Fruit fly (Drosophila melanogaster) whole organism, embryonic: ENCODE measurements around the gene mRRF2.

Source experiments
- Asciz ChIP-seq: fragments of 200-800 bp; sonication (Bioruptor generic); optimal IDR thresholded peaks from 2 replicates; lab custom pipeline; 2017; ENCODE audit warnings: missing biosample characterization, mild to moderate bottlenecking, missing genetic modification characterization, missing genetic modification reagents
- CG10147 ChIP-seq: fragments of 200-800 bp; sonication (Bioruptor generic); optimal IDR thresholded peaks from 2 replicates; lab custom pipeline; 2019; ENCODE audit warnings: missing biosample characterization, mild to moderate bottlenecking, missing genetic modification characterization, moderate library complexity
- CG10565 ChIP-seq: fragments of 200-800 bp; sonication (Bioruptor generic); optimal IDR thresholded peaks from 3 replicates; lab custom pipeline; 2016; ENCODE audit warnings: missing biosample characterization, mild to moderate bottlenecking, missing genetic modification characterization
- CG10654 ChIP-seq: fragments of 200-800 bp; sonication (Bioruptor generic); optimal IDR thresholded peaks from 2 replicates; lab custom pipeline; 2016; ENCODE audit warnings: missing biosample characterization, missing genetic modification characterization
- CG12071 ChIP-seq: fragments of 200-800 bp; sonication (Bioruptor generic); optimal IDR thresholded peaks from 3 replicates; lab custom pipeline; 2018; ENCODE audit warnings: missing biosample characterization, mild to moderate bottlenecking, missing genetic modification characterization
- CG12155 ChIP-seq: fragments of 200-800 bp; sonication (Bioruptor generic); optimal IDR thresholded peaks from 3 replicates; lab custom pipeline; 2016; ENCODE audit warnings: missing biosample characterization, missing genetic modification characterization
- CG13775 ChIP-seq: fragments of 200-800 bp; sonication (Bioruptor generic); optimal IDR thresholded peaks from 3 replicates; lab custom pipeline; 2017; ENCODE audit warnings: missing biosample characterization, mild to moderate bottlenecking, missing genetic modification characterization
- CG14441 ChIP-seq: fragments of 200-800 bp; sonication (Bioruptor generic); IDR thresholded peaks from 2 replicates; pipeline ENCODE4 v1.3.6; 2022; ENCODE audit warnings: missing biosample characterization, missing genetic modification characterization
- CG14667 ChIP-seq: fragments of 200-800 bp; sonication (Bioruptor generic); IDR thresholded peaks from 2 replicates; pipeline ENCODE4 v1.3.6; 2022; ENCODE audit warnings: missing biosample characterization, missing genetic modification characterization
- CG15011 ChIP-seq: fragments of 200-800 bp; sonication (Bioruptor generic); optimal IDR thresholded peaks from 3 replicates; lab custom pipeline; 2018; ENCODE audit warnings: missing biosample characterization, mild to moderate bottlenecking, missing genetic modification characterization
- CG16813 ChIP-seq: fragments of 200-800 bp; sonication (Bioruptor generic); IDR thresholded peaks from 3 replicates; pipeline ENCODE4 v1.3.6; 2022; ENCODE audit warnings: missing biosample characterization, missing genetic modification characterization; ENCODE audit not compliant: partially characterized antibody
- CG18599 ChIP-seq: fragments of 200-800 bp; sonication (Bioruptor generic); optimal IDR thresholded peaks from 3 replicates; lab custom pipeline; 2017; ENCODE audit warnings: missing biosample characterization, missing genetic modification characterization, mild to moderate bottlenecking, moderate library complexity, missing genetic modification reagents
- CG2116 ChIP-seq: fragments of 200-800 bp; sonication (Bioruptor generic); optimal IDR thresholded peaks from 3 replicates; lab custom pipeline; 2018; ENCODE audit warnings: missing biosample characterization, mild to moderate bottlenecking, missing genetic modification characterization
- CG33557 ChIP-seq: fragments of 200-800 bp; sonication (Bioruptor generic); optimal IDR thresholded peaks from 2 replicates; lab custom pipeline; 2019; ENCODE audit warnings: missing biosample characterization, mild to moderate bottlenecking, missing genetic modification characterization, moderate library complexity
- CG34422 ChIP-seq: fragments of 200-800 bp; sonication (Bioruptor generic); IDR thresholded peaks from 3 replicates; pipeline ENCODE4 v1.3.6; 2022; ENCODE audit warnings: missing biosample characterization, missing genetic modification characterization
- CG3838 ChIP-seq: fragments of 200-800 bp; sonication (Bioruptor generic); optimal IDR thresholded peaks from 3 replicates; lab custom pipeline; 2016; ENCODE audit warnings: missing biosample characterization, missing genetic modification characterization
- CG43689 ChIP-seq: fragments of 200-800 bp; sonication (Bioruptor generic); IDR thresholded peaks from 2 replicates; pipeline ENCODE4 v1.3.6; 2022; ENCODE audit warnings: missing biosample characterization, missing genetic modification characterization
- CG6654 ChIP-seq: fragments of 200-800 bp; sonication (Bioruptor generic); optimal IDR thresholded peaks from 2 replicates; lab custom pipeline; 2017; ENCODE audit warnings: missing biosample characterization, mild to moderate bottlenecking, missing genetic modification characterization
- CG8281 ChIP-seq: fragments of 200-800 bp; sonication (Bioruptor generic); optimal IDR thresholded peaks from 2 replicates; lab custom pipeline; 2018; ENCODE audit warnings: missing biosample characterization, mild to moderate bottlenecking, missing genetic modification characterization, moderate library complexity
- CTCF ChIP-seq: fragments of 200-800 bp; sonication (Bioruptor generic); optimal IDR thresholded peaks from 2 replicates; lab custom pipeline; 2017; ENCODE audit warnings: missing biosample characterization, mild to moderate bottlenecking, missing genetic modification characterization, moderate library complexity
- CrebB ChIP-seq: fragments of 200-800 bp; sonication (Bioruptor generic); optimal IDR thresholded peaks from 3 replicates; lab custom pipeline; 2018; ENCODE audit warnings: missing biosample characterization, mild to moderate bottlenecking, missing genetic modification characterization
- Deaf1 ChIP-seq: fragments of 200-800 bp; optimal IDR thresholded peaks from 3 replicates; lab custom pipeline; 2019; ENCODE audit warnings: missing biosample characterization, mild to moderate bottlenecking, missing genetic modification characterization, moderate library complexity
- Dfd ChIP-seq, 2 experiments: fragments of >200 bp; optimal IDR thresholded peaks; 2 replicates each; lab custom pipeline; 2017; ENCODE audit warnings: missing biosample characterization in 2 of 2, missing genetic modification characterization in 2 of 2
- Dip3 ChIP-seq: fragments of 200-800 bp; sonication (Bioruptor generic); optimal IDR thresholded peaks from 3 replicates; lab custom pipeline; 2016; ENCODE audit warnings: missing biosample characterization, missing genetic modification characterization
- E2f2 ChIP-seq: fragments of 200-800 bp; sonication (Bioruptor generic); IDR thresholded peaks from 2 replicates; pipeline ENCODE4 v1.3.6; 2022; ENCODE audit warnings: missing biosample characterization, missing genetic modification characterization
- Elba2 ChIP-seq: fragments of 200-800 bp; sonication (Bioruptor generic); optimal IDR thresholded peaks from 3 replicates; lab custom pipeline; 2016; ENCODE audit warnings: missing biosample characterization, missing genetic modification characterization
- HHEX ChIP-seq: fragments of 200-800 bp; sonication (Bioruptor generic); optimal IDR thresholded peaks from 3 replicates; lab custom pipeline; 2017; ENCODE audit warnings: missing biosample characterization, mild to moderate bottlenecking, missing genetic modification characterization, missing genetic modification reagents
- MBD-R2 ChIP-seq: fragments of 200-800 bp; sonication (Bioruptor generic); IDR thresholded peaks from 2 replicates; pipeline ENCODE4 v1.3.6; 2022; ENCODE audit warnings: missing biosample characterization, missing genetic modification characterization
- MESR4 ChIP-seq: fragments of 200-800 bp; sonication (Bioruptor generic); optimal IDR thresholded peaks from 2 replicates; lab custom pipeline; 2018; ENCODE audit warnings: missing biosample characterization, mild to moderate bottlenecking, missing genetic modification characterization, moderate library complexity
- MTF-1 ChIP-seq: fragments of 200-800 bp; sonication (Bioruptor generic); optimal IDR thresholded peaks from 2 replicates; lab custom pipeline; 2018; ENCODE audit warnings: missing biosample characterization, mild to moderate bottlenecking, missing genetic modification characterization, borderline replicate concordance
- Max ChIP-seq: fragments of 200-800 bp; sonication (Bioruptor generic); optimal IDR thresholded peaks from 2 replicates; lab custom pipeline; 2016; ENCODE audit warnings: missing biosample characterization, mild to moderate bottlenecking, missing genetic modification characterization
- Med ChIP-seq: fragments of 200-800 bp; sonication (Bioruptor generic); peaks from one replicate; lab custom pipeline; 2016; ENCODE audit warnings: missing biosample characterization, missing genetic modification characterization, mild to moderate bottlenecking, inconsistent platforms, moderate library complexity
- Meics ChIP-seq: fragments of 200-800 bp; sonication (Bioruptor generic); optimal IDR thresholded peaks from 2 replicates; lab custom pipeline; 2017; ENCODE audit warnings: missing biosample characterization, mild to moderate bottlenecking, missing genetic modification characterization
- Myb ChIP-seq: fragments of 200-800 bp; sonication (Bioruptor generic); optimal IDR thresholded peaks from 2 replicates; lab custom pipeline; 2016; ENCODE audit warnings: missing biosample characterization, missing genetic modification characterization
- NC2α ChIP-seq: fragments of 200-800 bp; sonication (Bioruptor generic); optimal IDR thresholded peaks from 2 replicates; lab custom pipeline; 2016; ENCODE audit warnings: missing biosample characterization, missing genetic modification characterization
- NFAT ChIP-seq: fragments of 200-800 bp; sonication (Bioruptor generic); IDR thresholded peaks from 2 replicates; pipeline ENCODE4 v1.3.6; 2022; ENCODE audit warnings: missing biosample characterization, missing genetic modification characterization
- Nf-YB ChIP-seq: fragments of 200-800 bp; sonication (Bioruptor generic); optimal IDR thresholded peaks from 3 replicates; lab custom pipeline; 2019; ENCODE audit warnings: missing biosample characterization, mild to moderate bottlenecking, missing genetic modification characterization, moderate library complexity
- ac ChIP-seq: fragments of 200-800 bp; sonication (Bioruptor generic); optimal IDR thresholded peaks from 3 replicates; lab custom pipeline; 2017; ENCODE audit warnings: missing biosample characterization, mild to moderate bottlenecking, missing genetic modification characterization
- amos ChIP-seq: fragments of 200-800 bp; sonication (Bioruptor generic); IDR thresholded peaks from 2 replicates; pipeline ENCODE4 v1.3.6; 2022; ENCODE audit warnings: missing biosample characterization, missing genetic modification characterization; ENCODE audit not compliant: partially characterized antibody
- chn ChIP-seq: fragments of 200-800 bp; sonication (Bioruptor generic); optimal IDR thresholded peaks from 2 replicates; lab custom pipeline; 2016; ENCODE audit warnings: missing biosample characterization, missing genetic modification characterization
- ems ChIP-seq: fragments of 200-800 bp; sonication (Bioruptor generic); optimal IDR thresholded peaks from 3 replicates; lab custom pipeline; 2016; ENCODE audit warnings: missing biosample characterization, missing genetic modification characterization
- gce ChIP-seq: fragments of 200-800 bp; sonication (Bioruptor generic); IDR thresholded peaks from 3 replicates; pipeline ENCODE4 v1.3.6; 2022; ENCODE audit warnings: missing biosample characterization, missing genetic modification characterization
- ind ChIP-seq: fragments of 200-800 bp; sonication (Bioruptor generic); optimal IDR thresholded peaks from 3 replicates; lab custom pipeline; 2016; ENCODE audit warnings: missing biosample characterization, missing genetic modification characterization
- inv ChIP-seq: fragments of 200-800 bp; sonication (Bioruptor generic); IDR thresholded peaks from 2 replicates; pipeline ENCODE4 v1.3.6; 2022; ENCODE audit warnings: missing biosample characterization, missing genetic modification characterization; ENCODE audit not compliant: partially characterized antibody
- pb ChIP-seq: fragments of 200-800 bp; sonication (Bioruptor generic); optimal IDR thresholded peaks from 3 replicates; lab custom pipeline; 2016; ENCODE audit warnings: missing biosample characterization, missing genetic modification characterization
- pho ChIP-seq: fragments of 200-800 bp; sonication (Bioruptor generic); optimal IDR thresholded peaks from 2 replicates; lab custom pipeline; 2016; ENCODE audit warnings: missing biosample characterization, missing genetic modification characterization
- repo ChIP-seq: fragments of 200-800 bp; sonication (Bioruptor generic); optimal IDR thresholded peaks from 2 replicates; lab custom pipeline; 2016; ENCODE audit warnings: missing biosample characterization, missing genetic modification characterization
- rib ChIP-seq: fragments of 200-800 bp; sonication (Bioruptor generic); IDR thresholded peaks from 2 replicates; pipeline ENCODE4 v1.3.6; 2022; ENCODE audit warnings: missing biosample characterization, missing genetic modification characterization
- sens ChIP-seq: fragments of 200-800 bp; sonication (Bioruptor generic); peaks from one replicate; lab custom pipeline; 2016; ENCODE audit warnings: missing biosample characterization, missing genetic modification characterization
- seq ChIP-seq: fragments of 200-800 bp; sonication (Bioruptor generic); IDR thresholded peaks from 2 replicates; pipeline ENCODE4 v1.3.6; 2022; ENCODE audit warnings: missing biosample characterization, missing genetic modification characterization
- tap ChIP-seq: fragments of 200-800 bp; optimal IDR thresholded peaks from 3 replicates; lab custom pipeline; 2019; ENCODE audit warnings: missing biosample characterization, mild to moderate bottlenecking, missing genetic modification characterization, moderate library complexity
- tgo ChIP-seq: fragments of 200-800 bp; sonication (Bioruptor generic); IDR thresholded peaks from 3 replicates; pipeline ENCODE4 v1.3.6; 2022; ENCODE audit warnings: missing biosample characterization, missing genetic modification characterization
- vvl ChIP-seq: fragments of 200-800 bp; sonication (Bioruptor generic); IDR thresholded peaks from 2 replicates; pipeline ENCODE4 v1.3.6; 2022; ENCODE audit warnings: missing biosample characterization, missing genetic modification characterization

The mRRF2 gene

dm6 chr3R:22618280-22618679 lies 4.8 kb downstream of the mRRF2 start, which contains the start of gene mRpL45 (continued):
- TF ChIP-seq CG10565 (GFP tag; lab: Kevin White, UChicago) (no peak), NC2α (no peak), CG8281 (tag; lab: Kevin White, UChicago) (no peak), CG43689 (GFP tag; lab: Robert Waterston, UW) (no peak), MBD-R2 (GFP tag; lab: Robert Waterston, UW) (peak; percentile 84), E2f2 (GFP tag; lab: Robert Waterston, UW) (peak; percentile 67), ind (no peak), CG18599 (GFP tag; lab: Kevin White, UChicago) (no peak), CrebB (tag; lab: Kevin White, UChicago) (no peak), ems (GFP tag; lab: Kevin White, UChicago) (no peak), CG15011 (no peak), MTF-1 (GFP tag; lab: Kevin White, UChicago) (no peak), Myb (peak; percentile 85), pb (no peak), CG33557 (GFP tag; lab: Kevin White, UChicago) (no peak), CG3838 (no peak), vvl (GFP tag; lab: Robert Waterston, UW) (no peak), tgo (GFP tag; lab: Robert Waterston, UW) (no peak), HHEX (GFP tag; lab: Kevin White, UChicago) (no peak), Dip3 (no peak), MESR4 (GFP tag; lab: Kevin White, UChicago) (peak; percentile 53), CG13775 (GFP tag; lab: Kevin White, UChicago) (no peak), CG12155 (no peak), Nf-YB (no peak), Dfd (GFP tag; optimal IDR thresholded peaks at IDR 0.05; lab: Kevin White, UChicago) (no peak), CG14441 (no peak), gce (GFP tag; lab: Robert Waterston, UW) (no peak), ac (GFP tag; lab: Kevin White, UChicago) (no peak), Max (no peak), CG16813 (GFP tag; lab: Robert Waterston, UW) (peak; percentile 23; the same call in 1 of the 3 replicates), Meics (GFP tag; lab: Kevin White, UChicago) (no peak), CG34422 (GFP tag; lab: Robert Waterston, UW) (no peak; the same call in 2 of the 3 replicates), Deaf1 (no peak), Asciz (GFP tag; lab: Kevin White, UChicago) (no peak), CG6654 (GFP tag; lab: Kevin White, UChicago) (no peak), Med (GFP tag; lab: Kevin White, UChicago) (no peak), Elba2 (GFP tag; lab: Kevin White, UChicago) (no peak), amos (GFP tag; lab: Robert Waterston, UW) (peak; percentile 48; the same call in 1 of the 2 replicates), inv (GFP tag; lab: Robert Waterston, UW) (peak; percentile 36), rib (no peak), CG12071 (GFP tag; lab: Kevin White, UChicago) (no peak), seq (no peak), pho (GFP tag; lab: Kevin White, UChicago) (no peak), CG14667 (GFP tag; lab: Robert Waterston, UW) (no peak), tap (no peak), NFAT (GFP tag; lab: Robert Waterston, UW) (no peak), CG2116 (GFP tag; lab: Kevin White, UChicago) (peak; percentile 59), CTCF (GFP tag; lab: Kevin White, UChicago) (no peak), repo (GFP tag; lab: Kevin White, UChicago) (no peak), chn (GFP tag; lab: Kevin White, UChicago) (no peak), CG10147 (no peak), sens (GFP tag; lab: Kevin White, UChicago) (peak; percentile 47), CG10654 (GFP tag; lab: Kevin White, UChicago) (no peak)
